Fruit fly (Drosophila melanogaster) whole organism, embryonic: ENCODE measurements around the gene CG31793.

Experiments
- Ada2b ChIP-seq: fragments of 200-800 bp; sonication (Bioruptor generic); IDR thresholded peaks from 2 replicates; pipeline ENCODE4 v1.3.6; 2022; ENCODE audit warnings: missing biosample characterization, missing genetic modification characterization
- Bgb ChIP-seq: fragments of 200-800 bp; sonication (Bioruptor generic); IDR thresholded peaks from 2 replicates; pipeline ENCODE4 v1.3.6; 2022; ENCODE audit warnings: missing biosample characterization, missing genetic modification characterization; ENCODE audit not compliant: partially characterized antibody
- CG18599 ChIP-seq: fragments of 200-800 bp; sonication (Bioruptor generic); optimal IDR thresholded peaks from 3 replicates; lab custom pipeline; 2017; ENCODE audit warnings: missing biosample characterization, missing genetic modification characterization, mild to moderate bottlenecking, moderate library complexity, missing genetic modification reagents
- CG6272 ChIP-seq: fragments of 200-800 bp; sonication (Bioruptor generic); IDR thresholded peaks from 2 replicates; pipeline ENCODE4 v1.3.6; 2022; ENCODE audit warnings: missing biosample characterization, missing genetic modification characterization
- D19A ChIP-seq: fragments of 200-800 bp; optimal IDR thresholded peaks from 3 replicates; lab custom pipeline; 2019; ENCODE audit warnings: missing biosample characterization, mild to moderate bottlenecking, missing genetic modification characterization, moderate library complexity
- Dad ChIP-seq: fragments of 200-800 bp; sonication (Bioruptor generic); optimal IDR thresholded peaks from 3 replicates; lab custom pipeline; 2016; ENCODE audit warnings: missing biosample characterization, missing genetic modification characterization
- Hr78 ChIP-seq, 2 experiments: fragments of 200-800 bp in 1 of 2; fragments of >200 bp in 1 of 2; sonication (Bioruptor generic) in 1 of 2; optimal IDR thresholded peaks; 2 replicates each; lab custom pipeline; 2017 to 2019; ENCODE audit warnings: missing biosample characterization in 2 of 2, missing genetic modification characterization in 2 of 2, mild to moderate bottlenecking in 1 of 2, moderate library complexity in 1 of 2
- amos ChIP-seq: fragments of 200-800 bp; sonication (Bioruptor generic); IDR thresholded peaks from 2 replicates; pipeline ENCODE4 v1.3.6; 2022; ENCODE audit warnings: missing biosample characterization, missing genetic modification characterization; ENCODE audit not compliant: partially characterized antibody
- gcm2 ChIP-seq: fragments of 200-800 bp; sonication (Bioruptor generic); optimal IDR thresholded peaks from 2 replicates; lab custom pipeline; 2016; ENCODE audit warnings: missing biosample characterization, missing genetic modification characterization
- kay ChIP-seq: fragments of 200-800 bp; sonication (Bioruptor generic); optimal IDR thresholded peaks from 2 replicates; lab custom pipeline; 2016; ENCODE audit warnings: missing biosample characterization, missing genetic modification characterization
- nau ChIP-seq: fragments of 200-800 bp; sonication (Bioruptor generic); optimal IDR thresholded peaks from 3 replicates; lab custom pipeline; 2017; ENCODE audit warnings: missing biosample characterization, mild to moderate bottlenecking, missing genetic modification characterization, missing genetic modification reagents
- zfh2 ChIP-seq: fragments of 200-800 bp; sonication (Bioruptor generic); optimal IDR thresholded peaks from 2 replicates; lab custom pipeline; 2016; ENCODE audit warnings: missing biosample characterization, missing genetic modification characterization

dm6 chr2L:18979407-18979806 is 23.8 kb upstream of the CG31793 start:
- TF ChIP-seq amos (GFP tag; lab: Robert Waterston, UW) (no peak), Bgb (no peak), CG6272 (no peak), D19A (tag; lab: Kevin White, UChicago) (no peak), Hr78 (GFP tag; optimal IDR thresholded peaks at IDR 0.05; lab: Kevin White, UChicago) (no peak), gcm2 (GFP tag; lab: Kevin White, UChicago) (no peak), Ada2b (no peak), nau (GFP tag; lab: Kevin White, UChicago) (no peak), kay (GFP tag; lab: Kevin White, UChicago) (no peak), CG18599 (GFP tag; lab: Kevin White, UChicago) (no peak), Dad (GFP tag; lab: Kevin White, UChicago) (no peak), zfh2 (GFP tag; lab: Kevin White, UChicago) (no peak)
